Worm (Caenorhabditis elegans): Measurements from ENCODE around the gene orc-3.

ce11 chrIII:1201958-1202596 is 5.9 kb upstream of the orc-3 start, which contains the start of the genes mrpl-45 and Y119D3B.12:
- no peak for TF ChIP-seq hsf-1 (GFP tag; IDR thresholded peaks at IDR 0.05)
- no peak for TF ChIP-seq snpc-4 (GFP tag; optimal IDR thresholded peaks at IDR 0.05)
- peak in 1 of 4 experiments; percentile 20 for TF ChIP-seq snpc-4 (tag; optimal IDR thresholded peaks at IDR 0.05)
- no peak for TF ChIP-seq mes-4 (tag; optimal IDR thresholded peaks at IDR 0.05)
- TF ChIP-seq dox-1 (GFP tag; IDR thresholded peaks at IDR 0.05): peak; percentile 77
- TF ChIP-seq ztf-6 (GFP tag; IDR thresholded peaks at IDR 0.05): no peak
- no peak for TF ChIP-seq hlh-12 (tag; optimal IDR thresholded peaks at IDR 0.05)
- TF ChIP-seq unc-62 (GFP tag; optimal IDR thresholded peaks at IDR 0.05): no peak
- TF ChIP-seq T07F8.4 (tag; optimal IDR thresholded peaks at IDR 0.05): no peak
- no peak for TF ChIP-seq B0035.1 (tag; optimal IDR thresholded peaks at IDR 0.05)
- peak; percentile 77 for TF ChIP-seq lin-54 (GFP tag; optimal IDR thresholded peaks at IDR 0.05)
- peak; percentile 29 for TF ChIP-seq gei-17 (GFP tag; optimal IDR thresholded peaks at IDR 0.05)
